Worm (Caenorhabditis elegans): Measurements from ENCODE around the gene T19A5.3.

The T19A5.3 gene

DNA sequence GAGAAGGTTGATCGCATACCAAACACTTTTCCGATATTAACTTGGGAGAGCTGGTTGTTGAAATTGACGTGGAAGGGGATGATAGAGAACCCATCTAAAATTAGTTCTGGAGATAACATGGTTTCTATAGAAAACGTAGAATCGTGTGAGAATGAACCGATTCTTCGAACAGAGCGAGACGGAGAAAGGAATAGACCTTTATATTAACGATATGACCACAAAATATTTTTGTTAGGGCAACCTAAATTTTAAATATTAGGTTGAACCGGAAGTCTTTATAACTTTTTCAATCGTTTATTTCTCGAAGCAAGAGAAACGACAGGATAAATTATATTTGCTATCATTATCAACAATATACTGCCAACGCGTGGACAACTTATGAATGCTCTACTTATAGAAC is 22.2 kb upstream of the T19A5.3 start, which contains the start of gene nhr-219:
TSS of gene nhr-219 (minus strand) at position 101 of the 400 bp plus-strand sequence.
- TF ChIP-seq ceh-82 (tag; optimal IDR thresholded peaks at IDR 0.05) (no peak), zag-1 (tag; optimal IDR thresholded peaks at IDR 0.05) (no peak), skn-1 (tag; optimal IDR thresholded peaks at IDR 0.05) (no peak), hmg-11 (tag; optimal IDR thresholded peaks at IDR 0.05) (no peak), elt-1 (tag; optimal IDR thresholded peaks at IDR 0.05) (no peak), ceh-28 (tag; optimal IDR thresholded peaks at IDR 0.05) (no peak), mml-1 (tag; optimal IDR thresholded peaks at IDR 0.05) (no peak), elt-3 (tag; optimal IDR thresholded peaks at IDR 0.05) (no peak), ceh-16 (tag; optimal IDR thresholded peaks at IDR 0.05) (no peak), fkh-10 (GFP tag; optimal IDR thresholded peaks at IDR 0.05) (no peak), nhr-23 (tag; optimal IDR thresholded peaks at IDR 0.05) (no peak), tbx-2 (tag; optimal IDR thresholded peaks at IDR 0.05) (no peak), fkh-2 (tag; optimal IDR thresholded peaks at IDR 0.05) (no peak), nhr-77 (tag; optimal IDR thresholded peaks at IDR 0.05) (no peak), egl-5 (tag; optimal IDR thresholded peaks at IDR 0.05) (no peak), ceh-9 (tag; optimal IDR thresholded peaks at IDR 0.05) (no peak)

ce11 chrV:8964055-8964758 is 20.3 kb upstream of the T19A5.3 start, which contains the start of gene nhr-44:
Gene nhr-44, minus strand, starts transcription at chrV:8964105.
- TF ChIP-seq unc-62 (GFP tag; optimal IDR thresholded peaks at IDR 0.05) = no peak
- no peak for TF ChIP-seq egl-5 (tag; optimal IDR thresholded peaks at IDR 0.05)
- peak; percentile 46 for TF ChIP-seq pha-4 (tag; optimal IDR thresholded peaks at IDR 0.05)
- TF ChIP-seq nhr-25 (tag; optimal IDR thresholded peaks at IDR 0.05) = peak; percentile 78

ce11 chrV:8956387-8957095 is 12.7 kb upstream of the T19A5.3 start, which contains the start of gene ttc-17:
Gene ttc-17, plus strand, starts transcription at chrV:8957045.
- peak; percentile 65 for TF ChIP-seq nhr-25 (tag; optimal IDR thresholded peaks at IDR 0.05)
- TF ChIP-seq nhr-76 (tag; optimal IDR thresholded peaks at IDR 0.05) = no peak
- no peak for TF ChIP-seq tbx-2 (tag; optimal IDR thresholded peaks at IDR 0.05)
- no peak for TF ChIP-seq nhr-77 (tag; optimal IDR thresholded peaks at IDR 0.05)
- TF ChIP-seq mml-1 (tag; optimal IDR thresholded peaks at IDR 0.05) = no peak
- no peak for TF ChIP-seq elt-2 (tag; optimal IDR thresholded peaks at IDR 0.05)
- TF ChIP-seq zag-1 (tag; optimal IDR thresholded peaks at IDR 0.05) = no peak

DNA sequence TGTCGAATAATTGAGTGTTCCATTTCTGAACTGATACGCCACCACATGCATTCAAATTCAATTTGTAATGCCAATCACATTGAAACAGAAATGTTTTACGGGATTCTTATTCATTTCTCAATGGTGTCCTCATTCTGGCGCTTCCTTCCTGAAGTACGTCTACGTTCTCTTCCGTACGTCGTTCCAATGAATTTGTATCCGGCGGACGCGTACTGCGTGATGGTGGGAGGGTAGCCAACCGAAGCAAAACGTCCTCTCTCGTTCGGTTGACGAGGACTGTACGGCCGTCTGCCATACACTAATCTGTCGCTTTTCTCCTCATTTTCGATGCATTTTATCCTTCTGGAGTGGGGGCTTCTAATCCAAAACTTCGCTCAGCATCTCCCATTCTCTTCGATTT is 6.0 kb upstream of the T19A5.3 start:
- TF ChIP-seq ZK546.5 (tag; optimal IDR thresholded peaks at IDR 0.05) (no peak), nhr-43 (tag; optimal IDR thresholded peaks at IDR 0.05; ENCODE audit: poor library complexity, severe bottlenecking) (no peak), elt-3 (tag; optimal IDR thresholded peaks at IDR 0.05) (no peak), egl-5 (tag; optimal IDR thresholded peaks at IDR 0.05) (no peak), zag-1 (tag; optimal IDR thresholded peaks at IDR 0.05) (no peak), nhr-237 (tag; optimal IDR thresholded peaks at IDR 0.05) (no peak), daf-12 (tag; optimal IDR thresholded peaks at IDR 0.05) (no peak), ceh-28 (tag; optimal IDR thresholded peaks at IDR 0.05) (no peak)

- no peak for TF ChIP-seq mml-1 (tag; optimal IDR thresholded peaks at IDR 0.05)
- TF ChIP-seq elt-2 (tag; optimal IDR thresholded peaks at IDR 0.05) = peak; percentile 82
- TF ChIP-seq pqm-1 (tag; optimal IDR thresholded peaks at IDR 0.05) = peak; percentile 66
Measured at ce11 chrV:8948996-8949395, 5.1 kb upstream of the T19A5.3 start.

- TF ChIP-seq elt-2 (tag; optimal IDR thresholded peaks at IDR 0.05) (peak; percentile 44), nhr-76 (tag; optimal IDR thresholded peaks at IDR 0.05) (no peak)
Measured at ce11 chrV:8948365-8948764, 4.5 kb upstream of the T19A5.3 start.

- no peak for TF ChIP-seq unc-62 (GFP tag; optimal IDR thresholded peaks at IDR 0.05)
- TF ChIP-seq ceh-28 (tag; optimal IDR thresholded peaks at IDR 0.05) = no peak
- no peak for TF ChIP-seq ceh-16 (tag; optimal IDR thresholded peaks at IDR 0.05)
- TF ChIP-seq ama-1 (optimal IDR thresholded peaks at IDR 0.05) = no peak
- TF ChIP-seq lsy-12 (tag; optimal IDR thresholded peaks at IDR 0.05) = no peak
- no peak for TF ChIP-seq nhr-77 (tag; optimal IDR thresholded peaks at IDR 0.05)
- no peak for TF ChIP-seq pha-4 (tag; optimal IDR thresholded peaks at IDR 0.05)
- no peak for TF ChIP-seq ztf-4 (tag; optimal IDR thresholded peaks at IDR 0.05)
- TF ChIP-seq zag-1 (tag; optimal IDR thresholded peaks at IDR 0.05) = no peak
Measured at ce11 chrV:8947499-8947898, 3.6 kb upstream of the T19A5.3 start, which contains the start of gene gck-1. Gene gck-1, plus strand, starts transcription at chrV:8947799.
